Worm (Caenorhabditis elegans) whole organism, young adult: ENCODE data around the gene T16G12.4.

Experiments used
- B0019.2 ChIP-seq: fragments of 200-800 bp; sonication (Bioruptor generic); conservative IDR thresholded peaks from 2 replicates; pipeline ENCODE4 v1.3.6; 2022; ENCODE audit warnings: missing genetic modification reagents, missing genetic modification characterization, missing compliant biosample characterization
- D2030.7 ChIP-seq: fragments of 200-800 bp; sonication (Bioruptor generic); IDR thresholded peaks from 2 replicates; pipeline ENCODE4 v1.3.6; 2022; ENCODE audit warnings: missing genetic modification reagents, missing genetic modification characterization, missing compliant biosample characterization
- F10E7.11 ChIP-seq: sonication (generic microtip); optimal IDR thresholded peaks from 2 replicates; lab custom pipeline; 2017; ENCODE audit warnings: mild to moderate bottlenecking, missing genetic modification characterization, moderate library complexity, missing compliant biosample characterization
- F37B4.10 ChIP-seq: fragments of 200-800 bp; sonication (Bioruptor generic); IDR thresholded peaks from 2 replicates; pipeline ENCODE4 v1.3.6; 2022; ENCODE audit warnings: missing genetic modification characterization, missing compliant biosample characterization
- F39B2.1 ChIP-seq: fragments of 200-800 bp; sonication (Bioruptor generic); IDR thresholded peaks from 2 replicates; pipeline ENCODE4 v1.3.6; 2022; ENCODE audit warnings: missing genetic modification reagents, missing genetic modification characterization, missing compliant biosample characterization
- F57A8.1 ChIP-seq: fragments of 200-800 bp; sonication (Bioruptor generic); optimal IDR thresholded peaks from 2 replicates; lab custom pipeline; 2018; ENCODE audit warnings: mild to moderate bottlenecking, missing genetic modification characterization, moderate library complexity, missing compliant biosample characterization
- K12H6.12 ChIP-seq: fragments of 200-800 bp; sonication (Bioruptor generic); optimal IDR thresholded peaks from 2 replicates; lab custom pipeline; 2018; ENCODE audit warnings: mild to moderate bottlenecking, missing genetic modification characterization, missing compliant biosample characterization
- T26A5.8 ChIP-seq: sonication (generic microtip); optimal IDR thresholded peaks from 2 replicates; lab custom pipeline; 2016; ENCODE audit warnings: missing genetic modification characterization, missing compliant biosample characterization
- Y53G8AR.9 ChIP-seq: fragments of 200-800 bp; sonication (Bioruptor generic); conservative IDR thresholded peaks from 2 replicates; pipeline ENCODE4 v1.3.6; 2022; ENCODE audit warnings: missing genetic modification reagents, missing genetic modification characterization, missing compliant biosample characterization
- Y56A3A.18 ChIP-seq: fragments of 200-800 bp; sonication (Bioruptor generic); IDR thresholded peaks from 2 replicates; pipeline ENCODE4 v1.3.6; 2022; ENCODE audit warnings: missing genetic modification reagents, missing genetic modification characterization, missing compliant biosample characterization
- athp-1 ChIP-seq: sonication (generic microtip); optimal IDR thresholded peaks from 2 replicates; lab custom pipeline; 2017; ENCODE audit warnings: mild to moderate bottlenecking, missing genetic modification characterization, missing compliant biosample characterization
- bed-1 ChIP-seq: fragments of 200-800 bp; sonication (Bioruptor generic); IDR thresholded peaks from 2 replicates; pipeline ENCODE4 v1.3.6; 2022; ENCODE audit warnings: missing genetic modification reagents, missing genetic modification characterization, missing compliant biosample characterization
- ceh-91 ChIP-seq: fragments of 200-800 bp; sonication (Bioruptor generic); IDR thresholded peaks from 2 replicates; pipeline ENCODE4 v1.3.6; 2022; ENCODE audit warnings: missing genetic modification reagents, missing genetic modification characterization, missing compliant biosample characterization
- chd-7 ChIP-seq: sonication (generic microtip); optimal IDR thresholded peaks from 2 replicates; lab custom pipeline; 2016; ENCODE audit warnings: mild to moderate bottlenecking, missing genetic modification characterization, moderate library complexity, missing compliant biosample characterization
- dox-1 ChIP-seq: fragments of 200-800 bp; sonication (Bioruptor generic); IDR thresholded peaks from 2 replicates; pipeline ENCODE4 v1.3.6; 2022; ENCODE audit warnings: missing genetic modification reagents, missing genetic modification characterization, missing compliant biosample characterization
- ekl-4 ChIP-seq: fragments of 200-800 bp; sonication (Bioruptor generic); IDR thresholded peaks from 2 replicates; pipeline ENCODE4 v1.3.6; 2022; ENCODE audit warnings: missing genetic modification reagents, missing genetic modification characterization, missing compliant biosample characterization
- let-526 ChIP-seq: fragments of 200-800 bp; sonication (Bioruptor generic); IDR thresholded peaks from 2 replicates; pipeline ENCODE4 v1.3.6; 2022; ENCODE audit warnings: missing genetic modification reagents, missing genetic modification characterization, missing compliant biosample characterization
- let-607 ChIP-seq, 2 experiments: fragments of 200-800 bp in 1 of 2; sonication (Bioruptor generic) in 1 of 2; sonication (generic microtip) in 1 of 2; optimal IDR thresholded peaks; 2 replicates each; lab custom pipeline; 2016 to 2018; ENCODE audit warnings: mild to moderate bottlenecking in 2 of 2, missing compliant biosample characterization in 2 of 2, missing genetic modification characterization in 2 of 2, moderate library complexity in 2 of 2, missing genotype in 1 of 2
- lin-40 ChIP-seq: sonication (generic microtip); optimal IDR thresholded peaks from 2 replicates; lab custom pipeline; 2016; ENCODE audit warnings: missing genetic modification characterization, mild to moderate bottlenecking, missing compliant biosample characterization, missing genotype, missing genetic modification reagents
- lir-1 ChIP-seq: fragments of 200-800 bp; sonication (Bioruptor generic); conservative IDR thresholded peaks from 2 replicates; pipeline ENCODE4 v1.3.6; 2022; ENCODE audit warnings: missing genetic modification reagents, missing genetic modification characterization, missing compliant biosample characterization
- madf-10 ChIP-seq: sonication (generic microtip); optimal IDR thresholded peaks from 2 replicates; lab custom pipeline; 2016; ENCODE audit warnings: mild to moderate bottlenecking, missing genetic modification characterization, missing compliant biosample characterization
- madf-6 ChIP-seq: fragments of 200-800 bp; sonication (Bioruptor generic); IDR thresholded peaks from 2 replicates; pipeline ENCODE4 v1.3.6; 2022; ENCODE audit warnings: missing genetic modification reagents, missing genetic modification characterization, missing compliant biosample characterization
- mcd-1 ChIP-seq: fragments of 200-800 bp; sonication (Bioruptor generic); IDR thresholded peaks from 2 replicates; pipeline ENCODE4 v1.3.6; 2022; ENCODE audit warnings: missing genetic modification reagents, missing genetic modification characterization, missing compliant biosample characterization
- mes-4 ChIP-seq: sonication (generic microtip); optimal IDR thresholded peaks from 2 replicates; lab custom pipeline; 2016; ENCODE audit warnings: missing genotype, missing genetic modification characterization, missing compliant biosample characterization
- nfyb-1 ChIP-seq: fragments of 200-800 bp; sonication (Bioruptor generic); IDR thresholded peaks from 2 replicates; pipeline ENCODE4 v1.3.6; 2022; ENCODE audit warnings: missing genetic modification reagents, missing genetic modification characterization, missing compliant biosample characterization
- nhr-179 ChIP-seq: sonication (generic microtip); optimal IDR thresholded peaks from 2 replicates; lab custom pipeline; 2016; ENCODE audit warnings: mild to moderate bottlenecking, missing genetic modification characterization, missing compliant biosample characterization
- nhr-90 ChIP-seq: sonication (generic microtip); optimal IDR thresholded peaks from 2 replicates; lab custom pipeline; 2016; ENCODE audit warnings: missing genotype, mild to moderate bottlenecking, missing genetic modification characterization, missing compliant biosample characterization
- pha-4 ChIP-seq: fragments of 150-350 bp; sonication (generic microtip); optimal IDR thresholded peaks from 2 replicates; lab custom pipeline; 2014; ENCODE audit warnings: missing biosample characterization, missing genetic modification reagents, missing genetic modification characterization
- repo-1 ChIP-seq: sonication (generic microtip); optimal IDR thresholded peaks from 2 replicates; lab custom pipeline; 2017; ENCODE audit warnings: mild to moderate bottlenecking, missing genetic modification characterization, missing compliant biosample characterization
- rpc-1 ChIP-seq, 2 experiments: fragments of 150-350 bp in 1 of 2; sonication (generic microtip) in 1 of 2; optimal IDR thresholded peaks; 2 replicates each; lab custom pipeline; 2014 to 2018; ENCODE audit warnings: missing biosample characterization in 1 of 2, missing genetic modification characterization in 1 of 2, missing genetic modification reagents in 1 of 2, missing genotype in 1 of 2
- sdz-38 ChIP-seq: sonication (generic microtip); optimal IDR thresholded peaks from 2 replicates; lab custom pipeline; 2016; ENCODE audit warnings: missing genotype, missing genetic modification characterization, missing compliant biosample characterization
- snpc-1.3 ChIP-seq: sonication (generic microtip); optimal IDR thresholded peaks from 2 replicates; lab custom pipeline; 2017; ENCODE audit warnings: missing genetic modification characterization, mild to moderate bottlenecking, missing compliant biosample characterization, antibody characterized with exemption, moderate library complexity, missing genotype, missing genetic modification reagents; ENCODE audit not compliant: insufficient read depth
- snpc-3.4 ChIP-seq: sonication (generic microtip); optimal IDR thresholded peaks from 2 replicates; lab custom pipeline; 2017; ENCODE audit warnings: missing genetic modification characterization, mild to moderate bottlenecking, missing compliant biosample characterization, antibody characterized with exemption, moderate library complexity, missing genotype, missing genetic modification reagents
- somi-1 ChIP-seq: fragments of 200-800 bp; sonication (Bioruptor generic); optimal IDR thresholded peaks from 2 replicates; lab custom pipeline; 2018; ENCODE audit warnings: mild to moderate bottlenecking, missing genetic modification characterization, missing compliant biosample characterization
- tlf-1 ChIP-seq: fragments of 200-800 bp; sonication (Bioruptor generic); optimal IDR thresholded peaks from 2 replicates; lab custom pipeline; 2018; ENCODE audit warnings: mild to moderate bottlenecking, missing genetic modification characterization, missing compliant biosample characterization
- xnd-1 ChIP-seq: sonication (generic microtip); optimal IDR thresholded peaks from 2 replicates; lab custom pipeline; 2016; ENCODE audit warnings: missing genotype, missing genetic modification reagents, missing genetic modification characterization, missing compliant biosample characterization
- zfh-2 ChIP-seq: fragments of 200-800 bp; sonication (Bioruptor generic); conservative IDR thresholded peaks from 2 replicates; pipeline ENCODE4 v1.3.6; 2022; ENCODE audit warnings: missing genetic modification reagents, missing genetic modification characterization, missing compliant biosample characterization
- ztf-18 ChIP-seq: sonication (generic microtip); optimal IDR thresholded peaks from 2 replicates; lab custom pipeline; 2016; ENCODE audit warnings: missing genotype, mild to moderate bottlenecking, missing genetic modification characterization, missing compliant biosample characterization
- ztf-28 ChIP-seq: fragments of 200-800 bp; sonication (Bioruptor generic); IDR thresholded peaks from 2 replicates; pipeline ENCODE4 v1.3.6; 2022; ENCODE audit warnings: missing genetic modification reagents, missing genetic modification characterization, missing compliant biosample characterization

The T16G12.4 gene

DNA sequence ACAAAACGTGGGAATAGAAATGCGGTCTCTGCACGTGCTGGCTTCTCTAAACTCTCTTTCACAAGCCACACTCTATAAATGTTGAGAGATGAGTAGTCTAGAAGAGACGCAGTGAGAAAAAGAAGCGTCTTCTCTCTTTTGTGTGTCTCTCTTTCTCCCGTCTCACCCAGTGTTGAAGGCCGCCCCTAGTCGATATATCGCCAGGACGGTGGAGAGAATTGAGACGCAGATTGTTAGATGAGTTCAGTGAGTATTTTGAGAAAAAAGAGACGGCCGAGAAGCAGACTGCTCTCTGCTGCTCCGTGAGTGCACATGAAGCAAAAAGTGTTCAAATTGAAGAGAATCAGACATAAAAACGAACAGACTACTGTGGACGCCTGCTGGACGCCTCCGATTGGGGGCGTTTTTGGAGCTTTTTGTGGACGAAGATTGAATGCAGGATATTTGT is 38.9 kb downstream of the T16G12.4 start (continued):
- TF ChIP-seq ztf-28 (GFP tag; lab: Robert Waterston, UW) (0 out of 2 replicates have a peak, but pooled peaks have one; percentile 13), let-607 (tag; optimal IDR thresholded peaks at IDR 0.05; lab: Kevin White, UChicago) (peak in 1 of 2 experiments; percentile 64), Y53G8AR.9 (GFP tag; lab: Robert Waterston, UW) (peak; percentile 60; the same call in 1 of the 2 replicates), ekl-4 (GFP tag; lab: Robert Waterston, UW) (peak; percentile 70), nhr-90 (peak; percentile 5), lin-40 (tag; lab: Kevin White, UChicago) (peak; percentile 90), somi-1 (GFP tag; lab: Kevin White, UChicago) (peak; percentile 71), bed-1 (GFP tag; lab: Robert Waterston, UW) (no peak), sdz-38 (tag; lab: Kevin White, UChicago) (no peak), chd-7 (tag; lab: Kevin White, UChicago) (peak; percentile 79), repo-1 (tag; lab: Kevin White, UChicago) (peak; percentile 40), T26A5.8 (tag; lab: Kevin White, UChicago) (no peak), dox-1 (GFP tag; lab: Robert Waterston, UW) (peak; percentile 78), F10E7.11 (tag; lab: Kevin White, UChicago) (no peak), ztf-18 (peak; percentile 63), K12H6.12 (tag; lab: Kevin White, UChicago) (peak; percentile 92), let-526 (peak; percentile 27; the same call in 1 of the 2 replicates), athp-1 (tag; lab: Kevin White, UChicago) (peak; percentile 84), F39B2.1 (GFP tag; lab: Robert Waterston, UW) (no peak), tlf-1 (GFP tag; lab: Kevin White, UChicago) (peak; percentile 56), madf-10 (tag; lab: Kevin White, UChicago) (peak; percentile 54), pha-4 (tag; lab: Kevin White, UChicago) (peak; percentile 7), snpc-1.3 (no peak), B0019.2 (GFP tag; lab: Robert Waterston, UW) (no peak), lir-1 (GFP tag; lab: Robert Waterston, UW) (0 out of 2 replicates have a peak, but pooled peaks have one; percentile 30), Y56A3A.18 (no peak)

DNA sequence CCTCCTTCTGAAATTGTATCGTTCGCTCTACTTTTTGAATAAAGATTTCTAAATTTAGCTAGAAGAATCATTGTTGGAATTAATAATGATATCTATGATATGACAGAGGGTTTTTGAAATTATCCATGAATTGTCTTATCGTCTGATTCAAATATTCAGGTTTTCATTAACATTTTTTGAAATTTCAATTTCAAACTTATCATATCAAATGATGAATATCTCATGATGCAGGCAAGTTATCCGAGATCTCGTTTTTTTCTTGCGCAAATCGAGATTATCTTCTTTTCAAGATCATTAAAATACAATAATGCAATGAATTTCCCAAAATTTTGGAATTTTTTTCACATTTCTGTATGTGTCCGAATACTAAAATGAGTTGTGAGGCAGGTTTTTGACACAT is 40.4 kb downstream of the T16G12.4 start, which contains the start of gene spop-1:
Gene spop-1 (minus strand): TSS at position 101 of the 400 bp plus-strand sequence.
- TF ChIP-seq F37B4.10 (GFP tag; lab: Robert Waterston, UW) = no peak

DNA sequence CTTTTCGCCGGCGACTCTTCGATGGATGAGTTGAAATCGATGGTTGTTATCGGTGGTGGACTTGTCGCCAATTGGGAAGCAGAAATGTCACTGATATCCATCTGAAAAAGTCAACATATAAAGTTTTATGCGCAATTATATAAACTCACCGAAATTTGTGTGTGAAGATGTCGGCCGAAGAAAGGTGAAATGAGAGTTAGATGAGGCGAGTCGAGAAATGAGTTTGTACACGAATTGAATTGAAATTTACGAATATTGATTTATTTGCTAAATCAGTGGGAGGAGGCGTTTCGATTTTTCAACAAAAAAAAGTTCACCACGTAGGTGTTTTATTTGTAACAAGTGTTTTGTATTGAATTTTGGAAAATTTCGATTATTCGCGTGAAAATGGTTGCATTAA is 43.7 kb downstream of the T16G12.4 start, which contains the start of gene kel-10:
Gene kel-10 (minus strand): TSS at position 101 of the 400 bp plus-strand sequence.
- TF ChIP-seq D2030.7 = no peak
- no peak for TF ChIP-seq nfyb-1 (GFP tag; lab: Robert Waterston, UW)
- no peak for TF ChIP-seq madf-6 (GFP tag; lab: Robert Waterston, UW)
- TF ChIP-seq tlf-1 (GFP tag; lab: Kevin White, UChicago) = no peak
- TF ChIP-seq mes-4 (tag; lab: Kevin White, UChicago) = no peak
- no peak for TF ChIP-seq rpc-1 (optimal IDR thresholded peaks at IDR 0.05; lab: Kevin White, UChicago)
- no peak for TF ChIP-seq rpc-1 (tag; optimal IDR thresholded peaks at IDR 0.05; lab: Kevin White, UChicago)
- no peak for TF ChIP-seq snpc-3.4
- TF ChIP-seq nhr-179 (tag; lab: Kevin White, UChicago) = no peak
- TF ChIP-seq zfh-2 (GFP tag; lab: Robert Waterston, UW) = no peak
- no peak for TF ChIP-seq xnd-1 (tag; lab: Kevin White, UChicago)
- TF ChIP-seq mcd-1 (GFP tag; lab: Robert Waterston, UW) = no peak
- no peak for TF ChIP-seq ceh-91 (GFP tag; lab: Robert Waterston, UW)
- TF ChIP-seq pha-4 (tag; lab: Kevin White, UChicago) = no peak
- TF ChIP-seq F57A8.1 (GFP tag; lab: Kevin White, UChicago) = no peak
